Worm (Caenorhabditis elegans): Measurements from ENCODE around the gene C16C10.8.

DNA sequence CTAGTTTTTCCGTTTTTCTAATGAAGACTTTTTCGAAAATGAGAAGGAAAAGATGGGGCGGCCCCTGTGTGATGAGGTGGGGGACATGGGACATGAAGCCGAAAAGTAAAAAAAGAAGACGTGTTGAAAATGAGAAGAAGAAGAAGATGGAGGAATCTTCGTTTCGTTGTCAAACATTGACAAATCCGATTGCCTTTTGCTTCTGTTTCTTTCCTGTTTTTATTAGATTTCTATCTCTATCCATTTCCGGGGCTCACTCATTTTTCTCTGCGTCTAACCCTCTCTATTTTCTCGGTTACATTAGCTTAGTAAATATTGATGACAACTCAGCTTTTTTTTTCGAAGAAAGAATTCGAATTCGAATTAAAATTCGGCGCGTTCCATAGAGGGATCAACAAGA lies 44.2 kb downstream of the C16C10.8 start:
- no peak for TF ChIP-seq lin-13 (GFP tag; optimal IDR thresholded peaks at IDR 0.05)
- no peak for TF ChIP-seq nhr-23 (tag; optimal IDR thresholded peaks at IDR 0.05)
- TF ChIP-seq ZK546.5 (tag; optimal IDR thresholded peaks at IDR 0.05): no peak
- TF ChIP-seq unc-39 (tag; optimal IDR thresholded peaks at IDR 0.05): no peak
- no peak for TF ChIP-seq nhr-11 (tag; optimal IDR thresholded peaks at IDR 0.05)
- TF ChIP-seq mdl-1 (tag; optimal IDR thresholded peaks at IDR 0.05): no peak
- TF ChIP-seq nhr-237 (tag; optimal IDR thresholded peaks at IDR 0.05): no peak
- TF ChIP-seq elt-3 (tag; optimal IDR thresholded peaks at IDR 0.05): no peak
- TF ChIP-seq crh-2 (tag; optimal IDR thresholded peaks at IDR 0.05): no peak
- no peak for TF ChIP-seq skn-1 (tag; optimal IDR thresholded peaks at IDR 0.05)
- no peak for TF ChIP-seq nhr-77 (tag; optimal IDR thresholded peaks at IDR 0.05)
- no peak for TF ChIP-seq nhr-25 (tag; optimal IDR thresholded peaks at IDR 0.05)
- no peak for TF ChIP-seq unc-55 (GFP tag; optimal IDR thresholded peaks at IDR 0.05)
- TF ChIP-seq ama-1 (optimal IDR thresholded peaks at IDR 0.05): no peak

Data from whole organism, L2 larva.